Worm (Caenorhabditis elegans): ENCODE measurements around the gene bir-1.

- TF ChIP-seq ama-1 (optimal IDR thresholded peaks at IDR 0.05) (no peak), tra-4 (tag; optimal IDR thresholded peaks at IDR 0.05) (no peak), F13C5.2 (tag; optimal IDR thresholded peaks at IDR 0.05) (no peak), sea-1 (GFP tag; conservative IDR thresholded peaks at IDR 0.05) (no peak), hmg-4 (GFP tag; optimal IDR thresholded peaks at IDR 0.05) (peak; percentile 30), flt-1 (GFP tag; IDR thresholded peaks at IDR 0.05) (no peak), pes-1 (GFP tag; IDR thresholded peaks at IDR 0.05) (no peak), hnd-1 (tag; optimal IDR thresholded peaks at IDR 0.05) (no peak), aly-1 (tag; optimal IDR thresholded peaks at IDR 0.05) (no peak), ets-7 (tag; optimal IDR thresholded peaks at IDR 0.05) (no peak), hmbx-1 (tag; optimal IDR thresholded peaks at IDR 0.05) (no peak)
These were observed 29.6 kb downstream of the bir-1 start for ce11 chrV:11673746-11674365.
